Fruit fly (Drosophila melanogaster): ENCODE results near the gene Saf6.

Gene Saf6

dm6 chr2L:850727-851257 is 35.0 kb upstream of the Saf6 start, which contains the start of gene drongo (continued):
- TF ChIP-seq sim (GFP tag; IDR thresholded peaks at IDR 0.05), result 0 out of 2 replicates have a peak, but pooled peaks have one; percentile 8
- no peak for TF ChIP-seq Fer2 (tag; optimal IDR thresholded peaks at IDR 0.05)
- TF ChIP-seq CG13296 (GFP tag; optimal IDR thresholded peaks at IDR 0.05), result peak; percentile 48
- TF ChIP-seq CG30020 (tag; optimal IDR thresholded peaks at IDR 0.05), result peak; percentile 44
- no peak for TF ChIP-seq pnt (GFP tag; optimal IDR thresholded peaks at IDR 0.05)
- peak; percentile 37 for TF ChIP-seq CG8924 (tag; optimal IDR thresholded peaks at IDR 0.05)
- TF ChIP-seq onecut (GFP tag; IDR thresholded peaks at IDR 0.05), result peak; percentile 50
- TF ChIP-seq CG31224 (GFP tag; IDR thresholded peaks at IDR 0.05), result no peak
- peak; percentile 2 for TF ChIP-seq D19A (tag; optimal IDR thresholded peaks at IDR 0.05)
- no peak for TF ChIP-seq CG2875 (GFP tag; optimal IDR thresholded peaks at IDR 0.05)
- peak; percentile 59 for TF ChIP-seq odd (GFP tag; optimal IDR thresholded peaks at IDR 0.05)
- TF ChIP-seq ro (GFP tag; IDR thresholded peaks at IDR 0.05), result no peak
- TF ChIP-seq CG12219 (GFP tag; optimal IDR thresholded peaks at IDR 0.05), result no peak
- peak in 1 of 3 experiments; percentile 79 for TF ChIP-seq Stat92E (GFP tag; optimal IDR thresholded peaks at IDR 0.05)
- no peak for TF ChIP-seq NC2α (GFP tag; optimal IDR thresholded peaks at IDR 0.05)
- TF ChIP-seq CkIIα-i1 (GFP tag; IDR thresholded peaks at IDR 0.05), result no peak
- TF ChIP-seq CG7271 (tag; optimal IDR thresholded peaks at IDR 0.05), result no peak
- TF ChIP-seq CG12659 (GFP tag; optimal IDR thresholded peaks at IDR 0.05), result peak; percentile 92
- TF ChIP-seq Sox102F (GFP tag; optimal IDR thresholded peaks at IDR 0.05), result no peak
- peak; percentile 45 for TF ChIP-seq CTCF (GFP tag; optimal IDR thresholded peaks at IDR 0.05)
- no peak for TF ChIP-seq CG8478 (optimal IDR thresholded peaks at IDR 0.05)
- peak; percentile 38 for TF ChIP-seq Dad (GFP tag; optimal IDR thresholded peaks at IDR 0.05)
- TF ChIP-seq luna (GFP tag; optimal IDR thresholded peaks at IDR 0.05), result no peak
- no peak; the same call in 2 of the 3 replicates for TF ChIP-seq sr (GFP tag; IDR thresholded peaks at IDR 0.05)
- peak; percentile 6 for TF ChIP-seq CG17802 (tag; optimal IDR thresholded peaks at IDR 0.05)
- no peak for TF ChIP-seq hkb (optimal IDR thresholded peaks at IDR 0.05)
- peak; percentile 52; the same call in 1 of the 2 replicates for TF ChIP-seq hkb (GFP tag; IDR thresholded peaks at IDR 0.05)
- TF ChIP-seq CG34224 (GFP tag; IDR thresholded peaks at IDR 0.05; ENCODE audit: partially characterized antibody), result peak; percentile 31; the same call in 2 of the 3 replicates
- peak; percentile 1 for TF ChIP-seq Asciz (GFP tag; optimal IDR thresholded peaks at IDR 0.05)
- TF ChIP-seq jigr1 (GFP tag; IDR thresholded peaks at IDR 0.05), result no peak
- peak; percentile 17 for TF ChIP-seq CG3995 (GFP tag; optimal IDR thresholded peaks at IDR 0.05)
- peak; percentile 71 for TF ChIP-seq lab (GFP tag; optimal IDR thresholded peaks at IDR 0.05)
- no peak for TF ChIP-seq Hr39 (optimal IDR thresholded peaks at IDR 0.05)
- TF ChIP-seq ato (GFP tag; IDR thresholded peaks at IDR 0.05; ENCODE audit: partially characterized antibody), result no peak
- peak; percentile 51 for TF ChIP-seq CG10267 (tag; optimal IDR thresholded peaks at IDR 0.05)
- TF ChIP-seq zfh2 (GFP tag; optimal IDR thresholded peaks at IDR 0.05), result no peak
- TF ChIP-seq Tbp (GFP tag; optimal IDR thresholded peaks at IDR 0.05), result no peak
- TF ChIP-seq CG34376 (GFP tag; optimal IDR thresholded peaks at IDR 0.05), result peak; percentile 57
- TF ChIP-seq kni (GFP tag; optimal IDR thresholded peaks at IDR 0.05), result peak; percentile 63
- TF ChIP-seq en (GFP tag; optimal IDR thresholded peaks at IDR 0.05), result no peak
- TF ChIP-seq CG12236 (GFP tag; optimal IDR thresholded peaks at IDR 0.05), result no peak
- TF ChIP-seq chinmo (GFP tag; IDR thresholded peaks at IDR 0.05; ENCODE audit: partially characterized antibody), result peak; percentile 87
- no peak for TF ChIP-seq MTF-1 (GFP tag; optimal IDR thresholded peaks at IDR 0.05; ENCODE audit: borderline replicate concordance)
- TF ChIP-seq Vsx1 (GFP tag; optimal IDR thresholded peaks at IDR 0.05), result peak; percentile 9
- TF ChIP-seq CG14667 (GFP tag; IDR thresholded peaks at IDR 0.05), result no peak
- peak in 1 of 2 experiments; percentile 46 for TF ChIP-seq Hr78 (GFP tag; optimal IDR thresholded peaks at IDR 0.05)
- TF ChIP-seq Rfx (GFP tag; IDR thresholded peaks at IDR 0.05), result peak; percentile 64
- TF ChIP-seq CG9876 (GFP tag; optimal IDR thresholded peaks at IDR 0.05), result peak; percentile 8
- no peak for TF ChIP-seq CG6175 (GFP tag; IDR thresholded peaks at IDR 0.05)
- peak; percentile 46; the same call in 1 of the 2 replicates for TF ChIP-seq crol (GFP tag; IDR thresholded peaks at IDR 0.05)
- no peak for TF ChIP-seq Oaz (GFP tag; IDR thresholded peaks at IDR 0.05)
